Fruit fly (Drosophila melanogaster) S2 (cell line): ENCODE data around the gene Nup153.

ENCODE experiments used
- CG8478 ChIP-seq: fragments of >200 bp; optimal IDR thresholded peaks from 2 replicates; lab custom pipeline; 2018
- CTCF ChIP-seq, 2 experiments: fragments of >200 bp; optimal IDR thresholded peaks; 2 replicates each; lab custom pipeline; 2018

- TF ChIP-seq CG8478 = no peak
- TF ChIP-seq CTCF (optimal IDR thresholded peaks at IDR 0.05; lab: Kevin White, UChicago) = no peak
Observed at dm6 chrX:16593418-16593817, 5.6 kb upstream of the Nup153 start, which contains the start of the genes SMC3 and Ubc7.
